Worm (Caenorhabditis elegans) whole organism, L4/young adult: ENCODE results near the gene spe-36.

ENCODE experiments used
- dao-5 ChIP-seq: sonication (generic microtip); optimal IDR thresholded peaks from 2 replicates; lab custom pipeline; 2016; ENCODE audit warnings: missing genotype, missing genetic modification characterization, moderate library complexity, missing compliant biosample characterization
- him-1 ChIP-seq: sonication (generic microtip); optimal IDR thresholded peaks from 2 replicates; lab custom pipeline; 2016; ENCODE audit warnings: missing genotype, missing genetic modification reagents, missing genetic modification characterization, missing compliant biosample characterization

DNA sequence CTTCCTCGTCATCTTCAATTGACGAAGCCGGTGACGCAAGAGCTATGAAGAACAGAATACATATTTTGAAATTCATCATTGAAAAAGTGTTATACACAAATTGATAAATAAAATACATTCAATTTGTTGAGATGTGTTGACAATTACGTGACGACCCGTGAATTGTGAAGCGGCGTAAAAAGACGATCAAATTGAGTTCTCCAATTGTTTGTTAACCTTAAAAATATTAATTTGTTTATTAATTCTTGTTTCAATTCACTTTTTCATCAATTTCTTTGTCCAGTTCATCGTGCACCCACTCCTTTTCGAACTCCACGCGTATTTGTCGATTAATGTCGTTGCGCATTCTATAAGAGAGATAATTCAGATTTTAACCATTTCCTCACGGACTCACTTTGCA, at the start of gene spe-36:
- TF ChIP-seq dao-5: no peak
- no peak for TF ChIP-seq him-1 (tag; lab: Kevin White, UChicago)
